Fruit fly (Drosophila melanogaster): ENCODE measurements around the gene Grx1.

The Grx1 gene

DNA sequence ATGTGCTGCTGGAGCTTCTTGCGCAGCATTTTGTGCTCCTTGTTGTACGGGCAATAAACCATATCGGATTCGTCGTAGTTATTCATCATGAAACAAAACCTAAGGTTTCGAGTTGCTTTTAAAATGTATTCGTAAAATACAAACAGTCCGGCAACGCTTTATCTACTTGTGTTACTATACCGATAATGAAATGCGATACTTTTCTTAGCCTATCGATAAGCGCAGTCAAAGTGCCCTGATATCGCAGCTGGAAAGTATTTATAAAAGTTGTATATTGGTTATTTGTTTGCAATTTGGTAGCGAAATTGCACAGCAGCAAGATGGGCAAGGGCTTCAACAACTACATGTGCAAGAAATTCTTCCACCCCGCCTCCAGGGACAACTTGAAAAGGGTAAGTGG is 32.4 kb downstream of the Grx1 start, which contains the start of the genes arx and CG6843 (continued):
- TF ChIP-seq CG10543 (GFP tag; optimal IDR thresholded peaks at IDR 0.05) (no peak), GATAe (GFP tag; conservative IDR thresholded peaks at IDR 0.05) (no peak), Bteb2 (GFP tag; optimal IDR thresholded peaks at IDR 0.05) (no peak), pfk (GFP tag; optimal IDR thresholded peaks at IDR 0.05) (no peak), Hand (GFP tag; optimal IDR thresholded peaks at IDR 0.05) (no peak), Xrp1 (GFP tag; IDR thresholded peaks at IDR 0.05) (no peak), stwl (tag; optimal IDR thresholded peaks at IDR 0.05) (peak; percentile 87), CG15601 (tag; optimal IDR thresholded peaks at IDR 0.05) (no peak), Dip3 (GFP tag; optimal IDR thresholded peaks at IDR 0.05) (no peak), CG10321 (GFP tag; IDR thresholded peaks at IDR 0.05) (no peak), sima (GFP tag; optimal IDR thresholded peaks at IDR 0.05) (no peak), CG17829 (tag; optimal IDR thresholded peaks at IDR 0.05) (peak; percentile 23), Rx (GFP tag; IDR thresholded peaks at IDR 0.05) (no peak), CG6854 (GFP tag; optimal IDR thresholded peaks at IDR 0.05) (no peak), Bdp1 (GFP tag; optimal IDR thresholded peaks at IDR 0.05) (no peak), Vsx1 (GFP tag; optimal IDR thresholded peaks at IDR 0.05) (no peak), ara (GFP tag; IDR thresholded peaks at IDR 0.05) (no peak), unpg (GFP tag; optimal IDR thresholded peaks at IDR 0.05) (no peak), wdn (GFP tag; IDR thresholded peaks at IDR 0.05) (no peak), CkIIα-i1 (GFP tag; IDR thresholded peaks at IDR 0.05) (no peak), sd (tag; optimal IDR thresholded peaks at IDR 0.05) (no peak), Pdp1 (GFP tag; optimal IDR thresholded peaks at IDR 0.05) (no peak), Opbp (GFP tag; IDR thresholded peaks at IDR 0.05; ENCODE audit: partially characterized antibody) (peak; percentile 95), CG11085 (GFP tag; IDR thresholded peaks at IDR 0.05) (no peak), wek (GFP tag; optimal IDR thresholded peaks at IDR 0.05) (no peak), CG13287 (GFP tag; IDR thresholded peaks at IDR 0.05; ENCODE audit: partially characterized antibody) (peak; percentile 96), vnd (GFP tag; IDR thresholded peaks at IDR 0.05; ENCODE audit: partially characterized antibody) (peak; percentile 88), D19B (GFP tag; optimal IDR thresholded peaks at IDR 0.05) (no peak), insv (GFP tag; optimal IDR thresholded peaks at IDR 0.05) (no peak), CG2202 (tag; optimal IDR thresholded peaks at IDR 0.05) (no peak), run (tag; optimal IDR thresholded peaks at IDR 0.05) (no peak), Jarid2 (GFP tag; optimal IDR thresholded peaks at IDR 0.05) (no peak), CG9609 (GFP tag; optimal IDR thresholded peaks at IDR 0.05) (no peak), nerfin-1 (tag; optimal IDR thresholded peaks at IDR 0.05) (no peak), D (optimal IDR thresholded peaks at IDR 0.05) (no peak), D (GFP tag; optimal IDR thresholded peaks at IDR 0.05) (no peak), knrl (GFP tag; IDR thresholded peaks at IDR 0.05; ENCODE audit: partially characterized antibody) (peak; percentile 91), maf-S (GFP tag; optimal IDR thresholded peaks at IDR 0.05) (no peak), phol (tag; optimal IDR thresholded peaks at IDR 0.05) (peak; percentile 41), otp (GFP tag; IDR thresholded peaks at IDR 0.05) (no peak), CG4282 (GFP tag; optimal IDR thresholded peaks at IDR 0.05) (no peak), fd64A (GFP tag; optimal IDR thresholded peaks at IDR 0.05) (no peak), CG17612 (GFP tag; IDR thresholded peaks at IDR 0.05) (no peak), CG4854 (GFP tag; optimal IDR thresholded peaks at IDR 0.05) (no peak), CG9932 (GFP tag; IDR thresholded peaks at IDR 0.05) (peak; percentile 43; the same call in 1 of the 2 replicates), pan (optimal IDR thresholded peaks at IDR 0.05) (no peak), pan (GFP tag; optimal IDR thresholded peaks at IDR 0.05 in 1 of 2, IDR thresholded peaks at IDR 0.05 in 1 of 2) (no peak), CG33213 (GFP tag; optimal IDR thresholded peaks at IDR 0.05) (no peak), lilli (GFP tag; optimal IDR thresholded peaks at IDR 0.05) (peak; percentile 7), so (GFP tag; IDR thresholded peaks at IDR 0.05) (peak; percentile 78; the same call in 1 of the 3 replicates), Aef1 (GFP tag; IDR thresholded peaks at IDR 0.05) (no peak), peb (GFP tag; IDR thresholded peaks at IDR 0.05) (no peak)
